Fruit fly (Drosophila melanogaster) S2 (cell line): ENCODE data around the gene CG6733.

Experiments
- CG8478 ChIP-seq: fragments of >200 bp; optimal IDR thresholded peaks from 2 replicates; lab custom pipeline; 2018
- CTCF ChIP-seq, 2 experiments: fragments of >200 bp; optimal IDR thresholded peaks; 2 replicates each; lab custom pipeline; 2018

CG6733 gene

DNA sequence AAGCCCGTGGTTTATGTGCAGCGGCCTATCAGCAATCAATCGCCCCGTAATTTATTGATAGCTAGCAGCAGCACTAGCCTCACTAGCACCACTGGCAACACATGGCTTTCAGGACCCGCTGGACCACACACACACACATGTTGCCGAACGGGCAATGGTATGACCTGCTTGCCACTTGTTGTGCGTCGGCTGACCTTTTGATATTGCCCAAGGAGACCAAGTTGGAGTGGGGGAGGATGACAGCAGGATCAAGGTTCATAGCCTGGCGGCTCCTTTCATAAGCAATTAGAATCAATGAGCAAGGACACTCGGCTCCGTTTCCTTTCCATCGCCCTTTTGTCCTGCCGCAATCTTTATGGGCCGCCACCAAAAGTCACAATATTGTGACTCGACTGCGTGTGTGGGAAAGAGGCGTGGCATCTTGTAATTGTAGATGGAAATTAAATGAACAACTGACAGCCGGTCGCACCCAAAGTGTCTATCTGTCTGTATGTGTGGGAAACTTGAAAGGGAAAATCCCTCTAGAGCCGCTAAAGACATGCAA, 33.9 kb downstream of the CG6733 start:
- TF ChIP-seq CTCF (optimal IDR thresholded peaks at IDR 0.05; lab: Kevin White, UChicago) = no peak
- no peak for TF ChIP-seq CG8478 (lab: Kevin White, UChicago)

DNA sequence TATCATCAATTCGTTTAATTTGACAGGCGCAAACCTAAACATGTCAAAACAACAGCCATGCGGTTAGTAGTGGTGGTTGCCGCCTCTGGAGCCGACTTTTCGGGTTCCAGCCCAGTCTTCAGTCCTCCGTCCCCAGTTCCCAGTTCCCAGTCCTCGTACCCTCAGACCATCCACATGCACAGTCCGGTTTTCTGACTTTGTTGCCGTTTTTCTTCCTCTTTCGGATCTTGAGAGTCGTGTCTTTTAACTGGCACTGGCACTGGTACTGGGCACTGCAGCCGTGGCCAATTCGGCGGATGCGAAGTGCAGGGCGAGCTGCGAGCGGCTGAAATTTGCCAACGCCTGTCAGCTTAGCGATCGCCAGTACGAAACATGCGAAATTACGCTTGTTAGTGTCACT, 34.8 kb downstream of the CG6733 start:
- TF ChIP-seq CG8478 (lab: Kevin White, UChicago) (no peak), CTCF (optimal IDR thresholded peaks at IDR 0.05; lab: Kevin White, UChicago) (no peak)

DNA sequence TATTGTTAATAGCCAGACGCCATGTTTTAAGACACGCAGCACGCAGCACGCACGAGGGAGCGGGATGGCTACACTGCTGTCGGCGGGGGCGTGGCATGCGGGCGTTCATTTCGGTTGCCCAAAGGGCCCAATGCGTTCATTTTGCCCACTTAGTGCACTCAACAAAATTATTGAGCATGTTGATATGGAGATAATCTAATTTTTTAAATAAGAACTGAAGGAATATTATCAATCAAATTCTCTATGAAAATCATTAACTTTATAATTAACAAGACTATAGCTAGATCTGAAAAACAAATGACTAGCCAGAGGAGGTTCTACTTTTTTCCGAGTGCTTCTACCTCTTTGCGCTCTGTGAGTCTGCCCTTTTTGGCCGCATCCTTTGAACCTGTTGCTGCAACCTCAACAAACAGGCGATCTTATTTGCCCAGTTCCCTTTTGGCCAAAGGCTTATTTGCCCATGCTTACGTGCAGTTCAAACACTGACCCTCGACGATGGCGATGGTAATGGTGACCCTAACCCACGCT, 35.8 kb downstream of the CG6733 start:
- TF ChIP-seq CTCF (optimal IDR thresholded peaks at IDR 0.05; lab: Kevin White, UChicago) = no peak
- TF ChIP-seq CG8478 (lab: Kevin White, UChicago) = no peak

dm6 chr3R:23134690-23135089, 37.2 kb downstream of the CG6733 start:
- TF ChIP-seq CTCF (optimal IDR thresholded peaks at IDR 0.05; lab: Kevin White, UChicago) = no peak

DNA sequence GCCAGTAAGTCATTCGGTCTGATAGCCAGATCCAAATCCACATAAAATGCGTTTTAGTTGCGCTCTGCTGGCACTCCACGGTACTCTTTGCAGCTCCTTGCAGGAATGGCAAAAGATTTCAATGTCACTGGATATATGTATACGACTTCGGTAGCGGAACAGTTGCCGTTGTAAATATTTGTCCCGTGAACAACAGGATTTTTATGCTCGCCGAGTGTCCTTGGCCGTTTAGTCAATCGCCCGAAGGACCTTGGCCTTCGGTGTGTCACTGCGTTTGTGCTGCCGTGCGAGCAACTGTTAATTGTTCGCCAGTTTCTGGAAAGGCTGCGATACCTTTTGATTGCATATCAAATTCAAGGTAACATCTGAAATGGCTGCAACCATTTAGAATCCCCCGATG, 40.9 kb downstream of the CG6733 start:
- TF ChIP-seq CG8478 (lab: Kevin White, UChicago) (no peak), CTCF (optimal IDR thresholded peaks at IDR 0.05; lab: Kevin White, UChicago) (no peak)

- TF ChIP-seq CTCF (optimal IDR thresholded peaks at IDR 0.05; lab: Kevin White, UChicago) (no peak), CG8478 (lab: Kevin White, UChicago) (no peak)
Measured at dm6 chr3R:23138992-23139633, 41.6 kb downstream of the CG6733 start.

dm6 chr3R:23139634-23140010, 42.1 kb downstream of the CG6733 start:
- TF ChIP-seq CTCF (optimal IDR thresholded peaks at IDR 0.05; lab: Kevin White, UChicago) (no peak), CG8478 (lab: Kevin White, UChicago) (no peak)

DNA sequence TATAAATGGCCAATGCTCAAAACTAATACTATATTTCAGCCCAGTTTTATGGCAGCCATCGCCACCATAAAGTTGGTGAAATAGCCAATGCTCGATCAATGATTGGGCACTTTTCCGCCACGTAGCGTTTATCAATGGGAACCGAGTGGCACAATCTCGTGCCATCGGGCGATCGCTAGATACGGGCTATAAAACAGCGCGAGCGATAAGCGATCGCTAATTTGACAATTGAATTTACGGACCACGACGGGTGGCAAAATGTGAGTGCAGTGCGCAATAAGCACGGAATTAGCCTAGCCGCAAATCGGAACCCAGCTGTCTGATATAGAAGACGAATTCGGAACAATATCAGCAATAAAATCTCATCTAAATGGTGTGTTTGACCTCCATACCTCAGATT, 42.8 kb downstream of the CG6733 start:
- TF ChIP-seq CG8478 (lab: Kevin White, UChicago) (no peak), CTCF (optimal IDR thresholded peaks at IDR 0.05; lab: Kevin White, UChicago) (no peak)

- TF ChIP-seq CTCF (optimal IDR thresholded peaks at IDR 0.05; lab: Kevin White, UChicago) (no peak), CG8478 (lab: Kevin White, UChicago) (no peak)
Measured at dm6 chr3R:23141113-23141512, 43.6 kb downstream of the CG6733 start.

DNA sequence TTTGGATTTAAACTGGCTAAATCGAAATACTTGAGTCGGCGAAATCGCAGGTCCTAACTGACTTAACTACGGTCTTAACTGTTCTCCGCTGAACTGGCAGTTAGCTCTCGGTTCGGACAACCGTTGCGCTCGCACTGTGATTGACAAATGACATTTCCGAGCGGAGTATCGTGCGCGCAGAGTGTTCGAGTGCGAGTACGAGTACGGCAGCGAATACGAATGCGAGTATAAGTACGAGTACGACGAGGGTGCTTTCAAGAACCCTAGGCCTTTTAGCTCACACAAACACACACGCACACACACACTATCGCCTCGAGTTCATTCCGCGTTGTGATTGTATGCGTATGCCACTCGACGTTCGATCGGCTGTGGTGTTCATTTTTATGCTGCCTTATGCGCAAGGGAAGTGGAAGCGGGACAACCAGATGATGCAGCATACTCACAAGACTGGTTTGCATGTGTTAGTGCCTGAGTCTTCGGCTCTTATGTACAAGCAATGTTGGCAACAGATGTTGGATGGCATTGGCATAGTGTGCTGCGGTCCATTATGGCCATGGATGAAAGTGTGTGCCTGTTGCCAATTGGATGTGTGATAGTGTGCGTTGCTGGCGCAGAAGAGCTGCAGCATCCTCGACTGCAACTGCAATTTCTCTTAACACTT, 44.3 kb downstream of the CG6733 start, which contains the start of gene hh:
Gene hh, minus strand, starts transcription at position 229 of the 661 bp plus-strand sequence.
- TF ChIP-seq CG8478 (lab: Kevin White, UChicago) (no peak), CTCF (optimal IDR thresholded peaks at IDR 0.05; lab: Kevin White, UChicago) (no peak)

DNA sequence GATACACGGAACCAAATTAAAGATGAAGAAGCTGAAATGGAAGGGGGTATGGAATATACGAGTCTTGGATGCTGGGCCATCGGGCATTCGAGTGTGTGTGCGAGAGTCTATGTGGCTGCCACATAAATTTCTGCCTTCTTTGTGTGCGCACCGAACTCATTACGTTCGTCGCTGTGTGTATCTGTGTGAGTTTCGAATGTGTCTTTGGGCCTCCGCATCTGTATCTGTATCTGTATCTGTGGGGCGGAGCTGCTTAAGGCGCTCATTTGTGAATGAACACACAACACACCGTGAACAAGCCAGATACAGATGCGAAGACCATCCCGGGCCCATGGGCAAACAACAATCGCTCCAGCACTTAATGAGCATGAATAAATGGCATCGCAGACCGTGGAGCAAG, 45.9 kb downstream of the CG6733 start:
- no peak for TF ChIP-seq CTCF (optimal IDR thresholded peaks at IDR 0.05; lab: Kevin White, UChicago)
- no peak for TF ChIP-seq CG8478 (lab: Kevin White, UChicago)

DNA sequence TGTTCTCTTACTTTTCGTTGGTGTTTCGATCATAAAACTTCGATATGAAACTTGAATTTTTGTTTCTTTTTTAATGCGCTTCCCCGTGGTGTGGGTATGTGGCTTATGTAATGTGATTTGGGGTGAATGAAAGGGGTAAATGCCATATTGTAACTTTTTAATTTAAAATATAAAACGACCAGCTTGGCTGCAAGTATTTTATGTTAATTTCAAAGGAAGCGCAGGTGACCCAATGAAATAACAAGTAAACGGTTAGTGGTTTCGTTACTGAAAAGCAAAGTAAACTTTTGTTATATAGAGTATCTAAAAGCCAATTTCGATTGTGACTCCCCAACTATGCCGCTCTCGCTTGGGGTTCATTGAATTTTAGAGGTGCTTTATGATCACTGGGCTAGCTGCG, 47.1 kb downstream of the CG6733 start:
- no peak for TF ChIP-seq CTCF (optimal IDR thresholded peaks at IDR 0.05; lab: Kevin White, UChicago)
- no peak for TF ChIP-seq CG8478 (lab: Kevin White, UChicago)

DNA sequence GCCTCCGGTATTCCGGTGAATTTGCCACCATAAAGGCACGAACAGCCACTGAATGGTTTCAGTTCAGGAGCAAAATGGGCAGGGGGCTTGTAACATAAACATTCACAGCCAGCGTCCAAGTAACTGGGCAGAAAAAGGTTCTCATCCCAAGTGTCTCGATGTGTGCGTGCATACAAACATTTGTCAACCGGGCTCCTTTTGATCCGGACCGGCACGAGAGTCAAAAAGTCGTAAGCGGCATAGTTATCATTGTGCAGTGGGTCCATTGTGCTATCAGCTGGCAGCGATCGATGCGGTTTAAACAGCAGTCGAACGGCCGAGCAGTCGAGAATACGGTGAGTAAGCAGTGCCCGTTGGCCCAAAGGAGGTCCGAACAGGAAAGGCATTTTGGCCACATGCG, 48.2 kb downstream of the CG6733 start:
- no peak for TF ChIP-seq CTCF (optimal IDR thresholded peaks at IDR 0.05; lab: Kevin White, UChicago)
- no peak for TF ChIP-seq CG8478 (lab: Kevin White, UChicago)

DNA sequence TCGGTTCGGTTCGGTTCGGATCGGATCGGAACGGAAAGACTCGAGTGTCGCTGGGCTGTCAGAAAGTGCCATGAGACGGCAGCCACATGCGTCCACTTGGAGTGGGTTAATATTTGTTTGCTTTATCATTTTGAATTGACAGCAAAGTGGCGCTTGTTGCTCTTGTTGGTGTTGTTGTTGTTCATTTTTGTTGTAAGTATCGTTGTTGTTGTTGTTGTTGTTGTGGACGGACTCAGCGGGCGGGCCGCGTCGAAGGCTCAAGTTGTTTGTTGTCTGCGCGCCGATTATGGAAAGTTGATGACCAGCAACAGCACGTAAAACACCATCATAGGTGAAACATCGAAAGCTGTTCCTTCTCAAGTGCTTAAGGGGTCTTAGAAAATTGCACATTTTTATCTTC, 49.5 kb downstream of the CG6733 start:
- no peak for TF ChIP-seq CTCF (optimal IDR thresholded peaks at IDR 0.05; lab: Kevin White, UChicago)
- TF ChIP-seq CG8478 (lab: Kevin White, UChicago) = no peak

dm6 chr3R:23147625-23148024, 50.1 kb downstream of the CG6733 start:
- TF ChIP-seq CTCF (optimal IDR thresholded peaks at IDR 0.05; lab: Kevin White, UChicago) (no peak), CG8478 (lab: Kevin White, UChicago) (no peak)
